Fruit fly (Drosophila melanogaster): ENCODE data around the gene Dh31.

DNA sequence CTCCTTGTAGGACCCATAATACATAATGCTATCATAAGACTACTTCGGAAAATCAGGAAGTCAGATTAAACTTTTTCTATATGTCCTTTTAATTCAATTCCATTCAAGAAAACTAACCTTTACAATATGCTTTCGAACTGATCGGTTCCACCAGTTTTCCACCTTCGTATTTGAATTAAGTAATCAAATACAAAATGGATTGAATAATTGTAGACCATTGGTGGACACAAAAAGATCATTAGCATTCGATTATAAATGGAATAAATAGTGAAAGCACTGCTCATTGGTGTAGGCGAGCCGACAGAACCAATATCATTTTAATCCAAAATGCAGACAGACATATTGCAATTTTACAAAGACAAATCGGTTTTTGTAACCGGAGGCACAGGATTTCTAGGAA is 12.7 kb upstream of the Dh31 start, which contains the start of gene Sgp:
- TF ChIP-seq Pif1B (GFP tag; optimal IDR thresholded peaks at IDR 0.05) (no peak), CG17806 (tag; optimal IDR thresholded peaks at IDR 0.05) (no peak), CG8159 (tag; optimal IDR thresholded peaks at IDR 0.05) (no peak), CG10348 (GFP tag; IDR thresholded peaks at IDR 0.05) (no peak)

Measured in whole organism, pupa.